Worm (Caenorhabditis elegans): ENCODE data around the gene R05H5.3.

The R05H5.3 gene

ce11 chrII:10221627-10222026 is 24.2 kb downstream of the R05H5.3 start:
- TF ChIP-seq pqm-1 (tag; optimal IDR thresholded peaks at IDR 0.05) = peak; percentile 94
- TF ChIP-seq nhr-28 (tag; optimal IDR thresholded peaks at IDR 0.05) = peak; percentile 87
- 0 out of 2 replicates have a peak, but pooled peaks have one; percentile 12 for TF ChIP-seq nhr-41 (GFP tag; IDR thresholded peaks at IDR 0.05)
- peak; percentile 68 for TF ChIP-seq hlh-11 (tag; optimal IDR thresholded peaks at IDR 0.05)
- TF ChIP-seq spr-1 (tag; optimal IDR thresholded peaks at IDR 0.05) = no peak
- no peak for TF ChIP-seq lin-13 (GFP tag; optimal IDR thresholded peaks at IDR 0.05)
- TF ChIP-seq madf-9 (GFP tag; conservative IDR thresholded peaks at IDR 0.05) = no peak
- TF ChIP-seq hlh-30 (tag; optimal IDR thresholded peaks at IDR 0.05; ENCODE audit: insufficient read depth) = peak; percentile 38
- TF ChIP-seq ceh-62 (tag; optimal IDR thresholded peaks at IDR 0.05) = no peak
- TF ChIP-seq nhr-77 (tag; optimal IDR thresholded peaks at IDR 0.05) = peak; percentile 59
- TF ChIP-seq snpc-4 (tag; optimal IDR thresholded peaks at IDR 0.05) = no peak
- TF ChIP-seq jun-1 (tag; optimal IDR thresholded peaks at IDR 0.05) = no peak
- peak; percentile 43 for TF ChIP-seq dve-1 (tag; optimal IDR thresholded peaks at IDR 0.05; ENCODE audit: insufficient read depth)
- no peak for TF ChIP-seq ceh-28 (tag; optimal IDR thresholded peaks at IDR 0.05)
- no peak for TF ChIP-seq daf-16 (GFP tag; optimal IDR thresholded peaks at IDR 0.05)
- TF ChIP-seq daf-16 (tag; optimal IDR thresholded peaks at IDR 0.05) = peak; percentile 33
- TF ChIP-seq F44E2.7 (GFP tag; IDR thresholded peaks at IDR 0.05) = no peak
- TF ChIP-seq dmd-6 (GFP tag; IDR thresholded peaks at IDR 0.05) = peak; percentile 69
- TF ChIP-seq php-3 (GFP tag; IDR thresholded peaks at IDR 0.05) = 0 out of 2 replicates have a peak, but pooled peaks have one; percentile 31

ce11 chrII:10222577-10222976 is 25.2 kb downstream of the R05H5.3 start, which contains the start of gene plc-3:
plc-3 (plus strand) TSS chrII:10222877.
- TF ChIP-seq F26F4.8 (GFP tag; conservative IDR thresholded peaks at IDR 0.05) (no peak), F10B5.3 (tag; optimal IDR thresholded peaks at IDR 0.05) (no peak), zfp-2 (tag; optimal IDR thresholded peaks at IDR 0.05) (no peak), fkh-10 (GFP tag; optimal IDR thresholded peaks at IDR 0.05) (no peak), dpl-1 (GFP tag; optimal IDR thresholded peaks at IDR 0.05) (no peak), ceh-82 (tag; optimal IDR thresholded peaks at IDR 0.05) (no peak), daf-8 (GFP tag; IDR thresholded peaks at IDR 0.05) (no peak), nhr-76 (tag; optimal IDR thresholded peaks at IDR 0.05) (no peak), attf-4 (tag; optimal IDR thresholded peaks at IDR 0.05) (no peak), daf-19 (GFP tag; conservative IDR thresholded peaks at IDR 0.05) (no peak), spr-3 (GFP tag; optimal IDR thresholded peaks at IDR 0.05) (no peak), ctbp-1 (GFP tag; IDR thresholded peaks at IDR 0.05) (no peak)

ce11 chrII:10227030-10227429 is 29.6 kb downstream of the R05H5.3 start, which contains the start of gene srh-135:
srh-135 (minus strand) TSS chrII:10227130.
- TF ChIP-seq tra-1 (GFP tag; IDR thresholded peaks at IDR 0.05) (no peak), jun-1 (tag; optimal IDR thresholded peaks at IDR 0.05) (no peak), zag-1 (tag; optimal IDR thresholded peaks at IDR 0.05) (no peak), ceh-82 (tag; optimal IDR thresholded peaks at IDR 0.05) (no peak), unc-62 (GFP tag; optimal IDR thresholded peaks at IDR 0.05 in 1 of 2) (peak in 1 of 2 experiments; percentile 54), unc-62 (tag; optimal IDR thresholded peaks at IDR 0.05) (no peak)

ce11 chrII:10230972-10231371 is 33.5 kb downstream of the R05H5.3 start, which contains the start of gene T01E8.8:
T01E8.8 (plus strand) TSS chrII:10231272.
- TF ChIP-seq aha-1 (tag) (peak; percentile 50), Y48G9A.11 (GFP tag; IDR thresholded peaks at IDR 0.05) (no peak), R02D3.7 (tag; optimal IDR thresholded peaks at IDR 0.05) (no peak), dpl-1 (GFP tag; optimal IDR thresholded peaks at IDR 0.05) (no peak), ztf-7 (tag; optimal IDR thresholded peaks at IDR 0.05) (no peak), arid-1 (GFP tag; conservative IDR thresholded peaks at IDR 0.05) (no peak)

Data from whole organism, L4 larva.